Fruit fly (Drosophila melanogaster): Measurements from ENCODE around the gene CG5412.

Gene CG5412

dm6 chr3R:20567507-20568222 lies 9.2 kb upstream of the CG5412 start (continued):
- TF ChIP-seq fu2 (GFP tag; optimal IDR thresholded peaks at IDR 0.05) (no peak), zen2 (GFP tag; IDR thresholded peaks at IDR 0.05; ENCODE audit: partially characterized antibody) (no peak), ci (GFP tag; IDR thresholded peaks at IDR 0.05) (no peak), sisA (GFP tag; IDR thresholded peaks at IDR 0.05) (no peak), D19B (GFP tag; optimal IDR thresholded peaks at IDR 0.05) (no peak), run (tag; optimal IDR thresholded peaks at IDR 0.05) (no peak), en (GFP tag; optimal IDR thresholded peaks at IDR 0.05) (no peak), danr (GFP tag; IDR thresholded peaks at IDR 0.05) (no peak), CG31365 (tag; optimal IDR thresholded peaks at IDR 0.05) (no peak), CG8944 (GFP tag; optimal IDR thresholded peaks at IDR 0.05) (no peak), Dad (GFP tag; optimal IDR thresholded peaks at IDR 0.05) (no peak), zen (tag; optimal IDR thresholded peaks at IDR 0.05) (peak; percentile 39), Ets65A (GFP tag) (peak; percentile 8), CG10366 (GFP tag; IDR thresholded peaks at IDR 0.05) (no peak), stc (GFP tag; IDR thresholded peaks at IDR 0.05) (no peak), Hr78 (GFP tag; optimal IDR thresholded peaks at IDR 0.05) (peak in 1 of 2 experiments; percentile 28), Hmr (GFP tag; optimal IDR thresholded peaks at IDR 0.05) (no peak), kay (GFP tag; optimal IDR thresholded peaks at IDR 0.05) (no peak), sens (GFP tag) (peak; percentile 37), lov (optimal IDR thresholded peaks at IDR 0.05) (no peak), lov (GFP tag; IDR thresholded peaks at IDR 0.05) (no peak), Mad (GFP tag; optimal IDR thresholded peaks at IDR 0.05) (no peak)

- peak; percentile 14 for TF ChIP-seq Sox102F (GFP tag; optimal IDR thresholded peaks at IDR 0.05)
- TF ChIP-seq Hr51 (GFP tag; optimal IDR thresholded peaks at IDR 0.05): peak in 1 of 2 experiments; percentile 54
- TF ChIP-seq Ets97D (GFP tag; optimal IDR thresholded peaks at IDR 0.05): no peak
- peak; percentile 6 for TF ChIP-seq CG2712 (tag; optimal IDR thresholded peaks at IDR 0.05)
- TF ChIP-seq Oli (tag; optimal IDR thresholded peaks at IDR 0.05): peak; percentile 18
- peak; percentile 27 for TF ChIP-seq dmrt99B (tag; optimal IDR thresholded peaks at IDR 0.05)
- TF ChIP-seq Eip74EF (GFP tag; optimal IDR thresholded peaks at IDR 0.05): peak in 1 of 2 experiments; percentile 12
- peak; percentile 42 for TF ChIP-seq Med (GFP tag)
- TF ChIP-seq CG15269 (tag; optimal IDR thresholded peaks at IDR 0.05): peak; percentile 20
- peak; percentile 25 for TF ChIP-seq CG30403 (GFP tag; optimal IDR thresholded peaks at IDR 0.05)
- peak; percentile 33 for TF ChIP-seq CG7839 (tag; optimal IDR thresholded peaks at IDR 0.05)
- TF ChIP-seq CG10267 (tag; optimal IDR thresholded peaks at IDR 0.05): peak; percentile 9
- no peak for TF ChIP-seq CG11560 (tag; IDR thresholded peaks at IDR 0.05)
- TF ChIP-seq hth (optimal IDR thresholded peaks at IDR 0.05): no peak
- peak; percentile 45 for TF ChIP-seq gem (tag; optimal IDR thresholded peaks at IDR 0.05)
- TF ChIP-seq dpn (GFP tag; optimal IDR thresholded peaks at IDR 0.05): peak in 1 of 2 experiments; percentile 30
- no peak for TF ChIP-seq CG13624 (GFP tag; optimal IDR thresholded peaks at IDR 0.05)
- peak; percentile 11 for TF ChIP-seq Meics (GFP tag; optimal IDR thresholded peaks at IDR 0.05)
- TF ChIP-seq CG13424 (tag; optimal IDR thresholded peaks at IDR 0.05): peak; percentile 11
- TF ChIP-seq Xrp1 (GFP tag; IDR thresholded peaks at IDR 0.05): peak; percentile 31; the same call in 1 of the 2 replicates
- peak; percentile 33; the same call in 1 of the 3 replicates for TF ChIP-seq row (GFP tag; IDR thresholded peaks at IDR 0.05)
- peak in 1 of 3 experiments; percentile 36 for TF ChIP-seq lola (GFP tag; optimal IDR thresholded peaks at IDR 0.05)
- peak; percentile 16 for TF ChIP-seq twi (tag; optimal IDR thresholded peaks at IDR 0.05)
- TF ChIP-seq CG17361 (GFP tag; IDR thresholded peaks at IDR 0.05): peak; percentile 55; the same call in 1 of the 3 replicates
- TF ChIP-seq bbx (GFP tag; IDR thresholded peaks at IDR 0.05; ENCODE audit: partially characterized antibody): no peak
- TF ChIP-seq CG9437 (GFP tag; optimal IDR thresholded peaks at IDR 0.05): peak; percentile 12
- peak; percentile 11 for TF ChIP-seq CG11504 (tag; optimal IDR thresholded peaks at IDR 0.05)
- no peak for TF ChIP-seq CG10366 (GFP tag; IDR thresholded peaks at IDR 0.05)
These were observed 3.5 kb upstream of the CG5412 start for dm6 chr3R:20573326-20573725.

Data from whole organism, embryonic.